Worm (Caenorhabditis elegans) whole organism, mixed stage, embryonic: ENCODE results near the gene F31B12.4.

Source experiments
- M03D4.4 ChIP-seq: sonication (generic microtip); optimal IDR thresholded peaks from 2 replicates; lab custom pipeline; 2017; ENCODE audit warnings: mild to moderate bottlenecking, missing genetic modification characterization, missing compliant biosample characterization
- bed-3 ChIP-seq: fragments of 200-800 bp; sonication (Bioruptor generic); optimal IDR thresholded peaks from 3 replicates; lab custom pipeline; 2018; ENCODE audit warnings: mild to moderate bottlenecking, missing genetic modification characterization, moderate library complexity, missing compliant biosample characterization
- blmp-1 ChIP-seq: fragments of 150-350 bp; optimal IDR thresholded peaks from 2 replicates; lab custom pipeline; 2014; ENCODE audit warnings: missing biosample characterization, missing genetic modification characterization
- ceh-39 ChIP-seq: fragments of 150-350 bp; optimal IDR thresholded peaks from 2 replicates; lab custom pipeline; 2014; ENCODE audit warnings: missing biosample characterization, missing genetic modification characterization
- ceh-43 ChIP-seq: fragments of 200-800 bp; sonication (Bioruptor generic); optimal IDR thresholded peaks from 2 replicates; lab custom pipeline; 2018; ENCODE audit warnings: mild to moderate bottlenecking, missing genetic modification characterization, moderate library complexity, missing compliant biosample characterization
- ceh-83 ChIP-seq: fragments of 200-800 bp; sonication (Bioruptor generic); optimal IDR thresholded peaks from 2 replicates; lab custom pipeline; 2018; ENCODE audit warnings: mild to moderate bottlenecking, missing genetic modification characterization, missing compliant biosample characterization
- ces-1 ChIP-seq: fragments of 150-350 bp; optimal IDR thresholded peaks from 2 replicates; lab custom pipeline; 2014; ENCODE audit warnings: missing biosample characterization, missing genetic modification reagents, missing genetic modification characterization
- cnd-1 ChIP-seq: fragments of 200-800 bp; sonication (Bioruptor generic); optimal IDR thresholded peaks from 2 replicates; lab custom pipeline; 2018; ENCODE audit warnings: mild to moderate bottlenecking, missing genetic modification characterization, missing compliant biosample characterization
- drap-1 ChIP-seq: fragments of 200-800 bp; sonication (Bioruptor generic); optimal IDR thresholded peaks from 3 replicates; lab custom pipeline; 2018; ENCODE audit warnings: mild to moderate bottlenecking, missing genetic modification characterization, missing compliant biosample characterization
- elt-3 ChIP-seq: fragments of 150-350 bp; optimal IDR thresholded peaks from 2 replicates; lab custom pipeline; 2014; ENCODE audit warnings: missing biosample characterization, missing genetic modification characterization
- flh-1 ChIP-seq: fragments of 200-800 bp; sonication (Bioruptor generic); optimal IDR thresholded peaks from 2 replicates; lab custom pipeline; 2018; ENCODE audit warnings: mild to moderate bottlenecking, missing genetic modification characterization, moderate library complexity, missing compliant biosample characterization
- ham-2 ChIP-seq: fragments of 200-800 bp; sonication (Bioruptor generic); optimal IDR thresholded peaks from 2 replicates; lab custom pipeline; 2018; ENCODE audit warnings: mild to moderate bottlenecking, missing genetic modification characterization, missing compliant biosample characterization
- hlh-1 ChIP-seq: fragments of 150-350 bp; optimal IDR thresholded peaks from 2 replicates; lab custom pipeline; 2014; ENCODE audit warnings: missing biosample characterization, missing genetic modification reagents, missing genetic modification characterization
- lin-13 ChIP-seq: fragments of 150-350 bp; optimal IDR thresholded peaks from 2 replicates; lab custom pipeline; 2014; ENCODE audit warnings: missing biosample characterization, missing genetic modification characterization
- lin-32 ChIP-seq: fragments of 200-800 bp; sonication (Bioruptor generic); optimal IDR thresholded peaks from 2 replicates; lab custom pipeline; 2018; ENCODE audit warnings: mild to moderate bottlenecking, missing genetic modification characterization, missing compliant biosample characterization
- lsy-2 ChIP-seq: fragments of 150-350 bp; optimal IDR thresholded peaks from 2 replicates; lab custom pipeline; 2014; ENCODE audit warnings: missing biosample characterization, missing genetic modification characterization
- mab-5 ChIP-seq: fragments of 150-350 bp; optimal IDR thresholded peaks from 2 replicates; lab custom pipeline; 2014; ENCODE audit warnings: missing biosample characterization, missing genetic modification characterization
- mep-1 ChIP-seq: fragments of 150-350 bp; optimal IDR thresholded peaks from 2 replicates; lab custom pipeline; 2017; ENCODE audit warnings: missing biosample characterization, missing genetic modification reagents, missing genetic modification characterization, inconsistent platforms
- mls-2 ChIP-seq: sonication (generic microtip); optimal IDR thresholded peaks from 2 replicates; lab custom pipeline; 2016; ENCODE audit warnings: mild to moderate bottlenecking, missing genetic modification characterization, moderate library complexity, missing compliant biosample characterization
- nhr-2 ChIP-seq: fragments of 150-350 bp; optimal IDR thresholded peaks from 2 replicates; lab custom pipeline; 2014; ENCODE audit warnings: missing biosample characterization, missing genetic modification characterization
- nhr-237 ChIP-seq: fragments of 150-350 bp; optimal IDR thresholded peaks from 2 replicates; lab custom pipeline; 2014; ENCODE audit warnings: missing biosample characterization, missing genetic modification characterization
- nhr-28 ChIP-seq: fragments of 150-350 bp; optimal IDR thresholded peaks from 2 replicates; lab custom pipeline; 2014; ENCODE audit warnings: missing biosample characterization, missing genetic modification characterization
- nhr-76 ChIP-seq: sonication (generic microtip); optimal IDR thresholded peaks from 2 replicates; lab custom pipeline; 2017; ENCODE audit warnings: missing biosample characterization, missing genetic modification characterization
- pha-4 ChIP-seq: fragments of 150-350 bp; optimal IDR thresholded peaks from 2 replicates; lab custom pipeline; 2018; ENCODE audit warnings: missing biosample characterization, missing genetic modification reagents, missing genetic modification characterization
- sem-2 ChIP-seq: fragments of 200-800 bp; sonication (Bioruptor generic); optimal IDR thresholded peaks from 2 replicates; lab custom pipeline; 2018; ENCODE audit warnings: mild to moderate bottlenecking, missing genetic modification characterization, missing compliant biosample characterization
- snpc-4 ChIP-seq: fragments of 150-350 bp; optimal IDR thresholded peaks from 2 replicates; lab custom pipeline; 2014; ENCODE audit warnings: missing biosample characterization, missing genetic modification characterization
- sptf-1 ChIP-seq: sonication (generic microtip); optimal IDR thresholded peaks from 2 replicates; lab custom pipeline; 2017; ENCODE audit warnings: mild to moderate bottlenecking, missing genetic modification characterization, moderate library complexity, missing compliant biosample characterization
- tbx-8 ChIP-seq: fragments of 200-800 bp; sonication (Bioruptor generic); optimal IDR thresholded peaks from 2 replicates; lab custom pipeline; 2018; ENCODE audit warnings: mild to moderate bottlenecking, missing genetic modification characterization, moderate library complexity, missing compliant biosample characterization
- unc-120 ChIP-seq: sonication (generic microtip); optimal IDR thresholded peaks from 2 replicates; lab custom pipeline; 2017; ENCODE audit warnings: missing genetic modification characterization, missing compliant biosample characterization; ENCODE audit not compliant: poor library complexity, severe bottlenecking
- unc-62 ChIP-seq: fragments of 150-350 bp; optimal IDR thresholded peaks from 2 replicates; lab custom pipeline; 2014; ENCODE audit warnings: missing biosample characterization, missing genetic modification reagents, missing genetic modification characterization
- zip-8 ChIP-seq: fragments of 150-350 bp; optimal IDR thresholded peaks from 2 replicates; lab custom pipeline; 2014; ENCODE audit warnings: missing biosample characterization, missing genetic modification characterization
- ztf-11 ChIP-seq: fragments of 150-350 bp; optimal IDR thresholded peaks from 2 replicates; lab custom pipeline; 2014; ENCODE audit warnings: missing biosample characterization, missing genetic modification characterization

F31B12.4 gene

ce11 chrX:10792435-10792834, 12.1 kb upstream of the F31B12.4 start, which contains the start of gene vap-2:
Gene vap-2 (minus strand): TSS chrX:10792535.
- TF ChIP-seq ztf-11 (tag; lab: Kevin White, UChicago) (no peak), lsy-2 (tag; lab: Kevin White, UChicago) (no peak), mep-1 (no peak), mab-5 (tag; lab: Kevin White, UChicago) (no peak), nhr-76 (no peak), lin-32 (GFP tag; lab: Kevin White, UChicago) (no peak), blmp-1 (tag; lab: Kevin White, UChicago) (no peak), zip-8 (no peak), flh-1 (no peak), unc-62 (no peak), elt-3 (tag; lab: Kevin White, UChicago) (no peak)

ce11 chrX:10794647-10795046, 9.9 kb upstream of the F31B12.4 start, which contains the start of gene T05A10.6:
Gene T05A10.6 (minus strand): TSS chrX:10794747.
- TF ChIP-seq bed-3 (GFP tag; lab: Kevin White, UChicago) = no peak
- TF ChIP-seq nhr-76 = no peak
- TF ChIP-seq mab-5 (tag; lab: Kevin White, UChicago) = no peak
- TF ChIP-seq pha-4 (tag; lab: Kevin White, UChicago) = no peak
- TF ChIP-seq lin-13 (tag; lab: Kevin White, UChicago) = no peak
- TF ChIP-seq ceh-43 = no peak
- no peak for TF ChIP-seq tbx-8
- TF ChIP-seq ceh-39 = no peak
- TF ChIP-seq ztf-11 (tag; lab: Kevin White, UChicago) = no peak
- TF ChIP-seq cnd-1 = no peak
- no peak for TF ChIP-seq sem-2 (GFP tag; lab: Kevin White, UChicago)
- no peak for TF ChIP-seq mep-1
- TF ChIP-seq unc-62 = no peak
- TF ChIP-seq nhr-2 (tag; lab: Kevin White, UChicago) = no peak
- no peak for TF ChIP-seq lsy-2 (tag; lab: Kevin White, UChicago)
- TF ChIP-seq nhr-28 (tag; lab: Kevin White, UChicago) = no peak

ce11 chrX:10820511-10820910, 16.0 kb downstream of the F31B12.4 start, which contains the start of gene F31B12.3:
Gene F31B12.3 (minus strand): TSS chrX:10820611.
- TF ChIP-seq M03D4.4 (tag; lab: Kevin White, UChicago) = no peak
- no peak for TF ChIP-seq nhr-28 (tag; lab: Kevin White, UChicago)
- no peak for TF ChIP-seq flh-1
- no peak for TF ChIP-seq nhr-76
- no peak for TF ChIP-seq mab-5 (tag; lab: Kevin White, UChicago)
- TF ChIP-seq pha-4 (tag; lab: Kevin White, UChicago) = no peak
- no peak for TF ChIP-seq mep-1
- no peak for TF ChIP-seq nhr-2 (tag; lab: Kevin White, UChicago)
- no peak for TF ChIP-seq cnd-1
- no peak for TF ChIP-seq sem-2 (GFP tag; lab: Kevin White, UChicago)
- no peak for TF ChIP-seq lin-13 (tag; lab: Kevin White, UChicago)
- no peak for TF ChIP-seq unc-120
- no peak for TF ChIP-seq snpc-4 (tag; lab: Kevin White, UChicago)
- no peak for TF ChIP-seq nhr-237 (tag; lab: Kevin White, UChicago)
- no peak for TF ChIP-seq unc-62
- no peak for TF ChIP-seq ztf-11 (tag; lab: Kevin White, UChicago)
- TF ChIP-seq sptf-1 (tag; lab: Kevin White, UChicago) = no peak
- TF ChIP-seq, all 35 proteins: peak for 0

ce11 chrX:10821160-10821559, 16.6 kb downstream of the F31B12.4 start:
- TF ChIP-seq hlh-1 (tag; lab: Kevin White, UChicago) (peak; percentile 22), flh-1 (no peak), nhr-237 (tag; lab: Kevin White, UChicago) (no peak), ham-2 (GFP tag; lab: Kevin White, UChicago) (peak; percentile 28), ceh-83 (GFP tag; lab: Kevin White, UChicago) (peak; percentile 75), snpc-4 (tag; lab: Kevin White, UChicago) (no peak), lin-13 (tag; lab: Kevin White, UChicago) (no peak), sptf-1 (tag; lab: Kevin White, UChicago) (peak; percentile 77), bed-3 (GFP tag; lab: Kevin White, UChicago) (peak; percentile 25), cnd-1 (peak; percentile 64), lin-32 (GFP tag; lab: Kevin White, UChicago) (no peak), mab-5 (tag; lab: Kevin White, UChicago) (no peak), mls-2 (tag; lab: Kevin White, UChicago) (peak; percentile 70), nhr-28 (tag; lab: Kevin White, UChicago) (no peak), tbx-8 (no peak), drap-1 (GFP tag; lab: Kevin White, UChicago) (peak; percentile 67), unc-120 (peak; percentile 40), sem-2 (GFP tag; lab: Kevin White, UChicago) (peak; percentile 38), ces-1 (GFP tag; lab: Kevin White, UChicago) (no peak), M03D4.4 (tag; lab: Kevin White, UChicago) (peak; percentile 71)
